Fruit fly (Drosophila melanogaster): ENCODE data around the gene CG42554.

CG42554 gene

DNA sequence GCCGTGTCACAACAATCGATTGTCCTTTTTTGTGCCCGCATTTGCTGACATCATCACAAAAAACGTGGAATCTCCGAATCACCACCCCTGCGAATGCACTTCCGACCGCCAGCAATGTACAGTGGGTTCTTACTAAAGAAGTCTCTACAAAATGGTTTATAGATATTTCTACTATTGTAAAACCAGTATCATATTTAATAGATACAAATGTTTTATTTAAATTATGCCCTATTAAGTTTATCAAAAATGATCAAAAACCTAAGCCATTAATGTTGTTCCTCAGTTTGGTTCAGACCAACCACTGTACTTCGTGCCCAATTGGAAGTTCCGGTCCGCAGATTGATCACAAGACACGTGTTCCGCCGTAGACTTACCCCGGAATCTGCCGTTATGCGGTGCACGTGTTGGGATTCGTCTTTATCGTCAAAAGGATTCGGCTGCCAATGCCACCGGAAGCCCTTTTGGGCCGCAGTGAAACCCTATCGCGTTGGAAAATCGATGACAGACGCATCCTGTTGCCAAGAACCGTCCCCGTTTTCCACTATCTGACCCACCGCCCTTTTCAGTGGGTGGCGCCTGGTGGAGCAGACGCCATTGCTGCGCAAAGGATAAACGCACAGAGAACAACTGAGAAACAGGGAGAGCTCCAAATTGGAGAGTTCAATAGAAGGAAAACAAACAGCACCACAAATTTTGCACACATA is 30.8 kb upstream of the CG42554 start:
- TF ChIP-seq CG8478 (optimal IDR thresholded peaks at IDR 0.05) = no peak
- no peak for TF ChIP-seq CTCF (optimal IDR thresholded peaks at IDR 0.05)

DNA sequence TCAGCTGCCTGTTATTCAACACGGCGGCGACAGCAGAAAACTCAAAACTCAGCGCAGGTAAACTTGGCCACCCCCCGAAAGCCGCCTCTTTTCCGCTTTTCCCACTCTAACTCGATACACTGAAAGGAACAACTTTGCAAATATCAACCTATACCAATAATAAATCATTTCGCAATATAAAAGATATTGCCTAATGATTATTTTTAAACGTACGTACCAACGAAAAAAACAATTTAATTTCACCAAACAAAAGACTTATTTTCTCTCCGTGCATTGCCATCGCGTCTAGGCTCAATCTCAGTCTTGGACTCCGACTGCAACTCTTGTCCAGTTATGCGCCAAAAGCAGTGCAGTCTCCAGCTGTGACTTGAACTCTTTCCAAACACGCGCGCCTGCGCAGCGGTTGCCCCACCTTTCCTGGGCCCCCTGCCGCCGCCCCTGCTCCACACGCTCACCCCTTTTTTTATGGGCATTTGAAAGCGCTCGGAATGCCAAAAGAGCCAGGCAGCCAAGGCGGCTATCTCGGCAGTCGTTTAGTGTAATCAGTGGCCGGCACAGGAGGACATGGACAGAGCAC is 29.8 kb upstream of the CG42554 start:
- TF ChIP-seq CTCF (optimal IDR thresholded peaks at IDR 0.05) = no peak
- no peak for TF ChIP-seq CG8478 (optimal IDR thresholded peaks at IDR 0.05)

DNA sequence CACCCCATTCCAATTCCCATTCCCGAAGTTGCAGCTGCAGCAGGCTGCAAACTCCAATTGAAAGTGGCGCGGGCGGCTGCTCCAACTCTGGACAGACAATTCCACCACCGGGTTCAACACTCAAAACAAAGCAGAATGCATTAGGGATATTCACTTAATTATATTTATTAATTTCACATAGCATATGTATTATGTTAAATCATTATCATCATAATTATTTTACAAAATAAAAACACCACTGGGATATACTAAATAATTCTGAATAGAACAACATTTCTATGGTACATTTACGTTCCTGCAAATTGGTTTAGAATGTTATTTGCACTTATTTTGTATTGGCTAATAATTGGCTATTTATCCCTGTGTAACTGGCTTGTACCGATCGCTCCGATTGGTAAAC is 28.0 kb upstream of the CG42554 start:
- no peak for TF ChIP-seq CTCF (optimal IDR thresholded peaks at IDR 0.05)
- TF ChIP-seq CG8478 (optimal IDR thresholded peaks at IDR 0.05) = no peak

DNA sequence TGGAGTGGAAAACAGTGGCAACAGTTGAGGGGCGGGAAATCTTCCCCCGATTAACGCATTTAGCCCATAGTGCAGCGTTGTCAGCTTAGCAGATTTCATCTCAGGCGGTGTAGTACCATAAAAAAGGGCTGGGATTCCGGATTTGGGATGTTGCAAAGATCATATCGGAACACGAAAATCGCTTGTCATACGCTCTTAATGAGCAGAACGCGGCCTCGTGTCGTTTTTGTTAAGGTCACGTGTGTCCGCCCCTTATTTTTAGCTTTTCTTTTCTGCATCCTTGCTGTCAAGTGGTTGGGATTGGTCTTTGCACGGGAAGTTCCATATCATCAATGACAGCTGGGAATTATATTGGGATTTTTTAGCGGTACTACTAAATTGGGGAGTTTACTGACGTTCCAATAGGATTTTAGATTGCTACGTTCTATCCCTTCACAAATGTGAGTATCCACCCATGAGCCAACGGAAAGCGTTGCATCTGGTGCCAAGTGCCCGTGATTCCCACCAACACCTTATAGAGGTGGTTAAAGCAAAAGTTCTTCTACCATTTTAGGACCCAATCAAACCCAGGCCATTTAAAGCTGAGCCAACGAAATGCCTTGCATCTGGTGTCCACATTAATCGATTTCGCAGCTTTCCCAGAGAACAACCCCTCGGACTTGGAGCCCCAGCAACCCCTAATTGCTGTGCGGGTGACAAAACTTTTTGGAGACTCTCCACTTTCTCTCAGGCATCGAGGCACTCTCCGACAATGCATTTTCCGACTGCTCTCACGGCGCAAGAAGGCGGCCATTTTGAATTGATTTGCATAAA is 26.6 kb upstream of the CG42554 start:
- TF ChIP-seq CG8478 (optimal IDR thresholded peaks at IDR 0.05) (no peak), CTCF (optimal IDR thresholded peaks at IDR 0.05) (no peak)

DNA sequence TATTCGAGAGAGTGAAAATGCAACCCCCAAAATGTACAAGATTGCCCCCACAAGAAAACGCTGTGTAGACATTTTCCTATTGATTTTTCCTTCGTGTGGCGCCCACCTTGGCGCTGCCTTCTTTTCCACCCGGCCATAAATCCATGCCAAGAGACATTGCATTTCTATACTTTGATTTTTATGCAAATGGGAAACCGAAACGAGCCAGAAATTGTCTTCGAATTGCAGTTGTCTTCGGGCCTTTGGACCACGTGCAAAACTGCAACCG is 26.0 kb upstream of the CG42554 start:
- TF ChIP-seq CTCF (optimal IDR thresholded peaks at IDR 0.05) = no peak

DNA sequence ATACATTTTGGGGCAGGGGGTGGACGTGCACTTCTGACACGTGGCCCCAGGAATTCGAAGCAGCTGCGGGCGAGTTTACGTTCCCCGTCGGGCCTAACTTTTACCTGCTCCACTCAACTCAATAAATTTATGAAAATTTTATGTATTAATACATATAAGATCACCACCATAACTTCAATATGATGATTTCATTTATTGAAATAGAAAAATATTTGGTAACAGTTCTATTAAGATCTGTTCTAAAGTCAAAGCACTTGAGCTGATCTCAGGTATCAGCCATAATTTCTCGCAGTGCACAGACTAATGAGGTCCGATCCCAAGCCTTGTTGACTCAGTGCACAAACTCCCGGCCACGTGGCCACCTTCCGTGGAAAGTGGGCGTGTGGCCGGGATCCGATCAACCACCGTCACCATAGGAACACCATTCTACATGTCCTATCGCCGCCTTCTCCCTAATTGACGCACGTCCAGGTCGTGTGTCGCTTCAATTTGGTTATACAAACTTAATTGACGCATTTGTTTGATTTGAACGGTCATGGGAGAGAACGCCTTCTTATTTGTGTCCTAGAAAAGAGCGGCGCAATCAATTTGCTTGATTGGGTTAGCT is 25.3 kb upstream of the CG42554 start:
- TF ChIP-seq CTCF (optimal IDR thresholded peaks at IDR 0.05) (no peak), CG8478 (optimal IDR thresholded peaks at IDR 0.05) (no peak)

DNA sequence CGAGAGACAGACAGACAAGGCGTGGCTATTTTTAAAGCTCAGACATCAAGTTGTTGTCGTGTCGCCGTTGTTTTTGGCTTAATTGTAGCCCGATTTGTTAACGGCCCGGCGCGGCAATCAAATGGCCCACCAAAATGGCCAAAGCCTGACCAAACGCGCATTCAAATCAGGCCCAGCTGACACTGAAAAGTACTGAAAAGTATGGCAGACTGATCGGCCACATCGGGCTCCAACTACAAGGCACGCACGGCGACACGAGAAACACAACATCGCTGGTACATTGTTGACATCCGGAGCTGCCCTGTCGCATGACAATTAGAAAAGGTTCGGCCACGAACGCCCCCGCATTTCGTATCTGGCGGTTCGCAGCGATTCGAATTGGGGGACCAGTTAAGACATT is 23.7 kb upstream of the CG42554 start:
- TF ChIP-seq CTCF (optimal IDR thresholded peaks at IDR 0.05) (no peak), CG8478 (optimal IDR thresholded peaks at IDR 0.05) (no peak)

DNA sequence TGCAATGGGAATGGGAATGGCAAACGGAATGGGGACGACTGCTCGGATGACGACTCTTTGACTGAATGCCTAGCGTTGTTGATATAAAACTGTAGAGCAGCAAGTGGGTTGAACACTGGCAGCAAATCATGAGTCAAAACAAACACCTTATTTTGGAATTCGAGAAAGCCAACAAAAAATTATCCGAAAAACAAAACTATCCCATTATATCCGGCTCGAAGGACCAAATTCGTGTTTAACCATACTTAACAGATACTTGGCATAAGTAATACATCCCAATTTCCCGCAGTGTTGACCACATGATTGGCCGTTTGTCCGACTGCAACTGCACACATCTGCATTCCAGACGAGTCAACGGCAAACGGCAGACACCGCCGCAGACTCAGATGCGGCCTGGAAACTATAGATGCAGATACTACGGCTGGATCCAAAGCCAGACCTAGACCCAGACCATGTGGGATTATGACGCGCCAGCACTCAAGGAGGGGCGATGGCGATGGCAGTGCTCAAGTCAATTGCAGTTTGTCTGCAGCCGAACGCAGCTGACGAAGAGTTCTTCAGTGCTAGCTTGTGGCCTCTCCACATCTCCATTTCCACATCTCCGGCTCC is 22.1 kb upstream of the CG42554 start:
- no peak for TF ChIP-seq CTCF (optimal IDR thresholded peaks at IDR 0.05)
- no peak for TF ChIP-seq CG8478 (optimal IDR thresholded peaks at IDR 0.05)

DNA sequence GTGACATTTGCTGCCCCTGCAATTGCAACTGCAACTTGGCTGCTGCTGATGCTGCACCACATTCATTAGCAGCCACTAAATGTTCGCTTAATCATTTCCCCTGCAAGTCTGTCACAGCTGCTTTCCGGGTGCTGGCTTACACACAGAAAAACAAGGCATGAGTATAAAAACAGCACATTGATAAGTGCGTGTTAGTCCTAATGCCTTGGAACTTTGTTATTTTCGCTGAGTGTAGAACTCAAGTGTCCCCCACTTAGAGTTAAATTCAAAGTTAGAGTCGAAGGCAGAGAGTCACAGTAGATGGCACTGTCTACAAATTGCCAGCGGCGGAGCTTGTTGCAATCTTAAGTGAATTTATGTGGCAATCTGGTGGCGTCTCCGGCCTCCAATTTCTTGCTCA is 21.6 kb upstream of the CG42554 start:
- TF ChIP-seq CTCF (optimal IDR thresholded peaks at IDR 0.05) = no peak
- TF ChIP-seq CG8478 (optimal IDR thresholded peaks at IDR 0.05) = no peak

DNA sequence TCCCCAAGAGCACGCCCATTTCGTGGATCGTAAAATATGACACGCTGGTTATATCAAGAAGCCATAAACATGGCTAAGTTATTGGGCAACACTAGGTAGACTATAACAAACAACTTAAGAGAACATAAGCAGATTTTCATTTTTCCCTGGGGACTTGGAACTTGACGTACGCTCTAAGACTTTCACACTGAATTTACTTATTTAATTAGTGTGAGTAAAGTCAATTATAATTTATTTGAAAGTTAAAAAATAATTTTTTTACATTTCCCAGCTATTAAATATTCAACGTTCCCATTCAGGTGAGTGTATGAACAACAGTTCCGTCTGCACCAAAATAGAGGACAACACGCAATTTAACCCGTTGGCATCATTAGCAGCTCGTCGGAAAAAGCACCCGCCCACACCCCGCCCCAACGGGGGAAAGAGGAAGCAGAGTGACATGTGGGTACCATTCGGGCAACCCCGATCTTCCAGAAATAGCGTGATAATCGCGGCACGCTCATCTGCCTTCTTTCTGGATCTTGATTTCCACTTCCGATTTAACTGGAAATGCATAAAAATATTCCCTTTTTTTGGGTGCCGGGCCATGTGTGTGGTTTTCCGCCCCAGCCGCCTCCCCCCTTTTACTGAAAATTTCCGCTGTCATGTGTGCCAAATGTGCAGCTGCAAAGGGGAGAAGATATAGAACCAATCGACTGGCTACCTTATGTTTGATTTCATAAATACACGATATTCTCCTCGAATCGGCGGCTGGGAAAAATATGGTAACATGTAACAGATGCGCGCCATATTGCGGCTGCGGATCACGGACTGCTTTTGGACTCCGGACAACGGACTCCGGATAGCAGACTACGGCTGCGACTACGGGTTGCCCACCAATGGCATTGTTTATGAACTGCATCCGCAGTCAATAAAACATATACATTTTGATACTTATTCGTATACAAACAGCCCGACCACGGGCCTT is 20.0 kb upstream of the CG42554 start:
- no peak for TF ChIP-seq CG8478 (optimal IDR thresholded peaks at IDR 0.05)
- no peak for TF ChIP-seq CTCF (optimal IDR thresholded peaks at IDR 0.05)

DNA sequence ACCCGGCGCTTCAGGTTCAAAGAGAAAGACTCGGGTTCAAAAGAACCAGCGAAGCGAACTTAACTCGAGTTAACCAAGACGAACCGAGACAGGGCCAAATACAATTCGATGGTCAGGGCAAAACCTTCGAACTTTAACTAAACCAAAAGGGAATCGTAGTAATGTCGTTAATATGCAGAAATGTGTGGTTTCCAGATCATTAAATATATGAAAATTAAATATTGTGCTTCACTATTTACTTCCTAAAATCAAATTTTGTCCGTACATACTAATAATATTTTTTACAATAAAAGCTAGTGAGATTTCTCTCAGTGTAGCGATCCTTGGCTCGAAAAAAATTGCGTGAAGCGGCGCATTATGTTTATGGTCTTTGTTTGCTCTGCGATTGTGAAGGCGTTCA is 17.8 kb upstream of the CG42554 start:
- no peak for TF ChIP-seq CTCF (optimal IDR thresholded peaks at IDR 0.05)
- TF ChIP-seq CG8478 (optimal IDR thresholded peaks at IDR 0.05) = no peak

DNA sequence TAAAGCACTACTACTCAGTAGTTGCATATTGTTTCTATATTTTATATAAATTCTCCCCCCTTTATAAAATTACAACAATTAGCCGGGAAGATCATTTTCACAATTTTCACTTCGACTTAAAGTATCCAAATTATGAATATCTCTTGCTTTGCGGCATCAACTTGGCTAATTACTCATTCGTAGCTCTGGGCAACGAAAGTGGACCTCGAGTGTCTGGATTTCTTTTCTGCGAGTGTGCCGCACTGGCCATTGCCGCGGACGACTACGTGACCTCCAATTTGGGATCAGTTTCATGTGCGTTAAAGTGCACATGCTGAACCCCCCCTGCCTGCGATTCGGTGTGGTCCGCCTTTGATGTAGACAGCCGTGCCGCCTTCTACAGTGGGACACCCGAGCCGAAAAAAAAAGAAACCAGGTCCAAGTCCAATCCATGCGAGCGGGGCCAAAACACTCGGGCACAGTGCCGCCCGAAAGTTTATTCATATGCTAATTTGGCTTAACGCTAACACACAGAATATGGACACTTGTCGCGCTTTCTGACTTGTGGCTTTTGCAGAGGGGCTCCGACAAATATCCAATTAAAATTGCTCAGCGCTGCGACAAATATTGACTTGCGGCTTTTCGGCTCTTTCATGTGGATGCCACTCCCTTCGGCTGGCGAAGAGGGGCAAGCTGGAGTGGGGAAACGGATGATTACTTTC is 16.9 kb upstream of the CG42554 start:
- no peak for TF ChIP-seq CTCF (optimal IDR thresholded peaks at IDR 0.05)
- TF ChIP-seq CG8478 (optimal IDR thresholded peaks at IDR 0.05) = no peak

DNA sequence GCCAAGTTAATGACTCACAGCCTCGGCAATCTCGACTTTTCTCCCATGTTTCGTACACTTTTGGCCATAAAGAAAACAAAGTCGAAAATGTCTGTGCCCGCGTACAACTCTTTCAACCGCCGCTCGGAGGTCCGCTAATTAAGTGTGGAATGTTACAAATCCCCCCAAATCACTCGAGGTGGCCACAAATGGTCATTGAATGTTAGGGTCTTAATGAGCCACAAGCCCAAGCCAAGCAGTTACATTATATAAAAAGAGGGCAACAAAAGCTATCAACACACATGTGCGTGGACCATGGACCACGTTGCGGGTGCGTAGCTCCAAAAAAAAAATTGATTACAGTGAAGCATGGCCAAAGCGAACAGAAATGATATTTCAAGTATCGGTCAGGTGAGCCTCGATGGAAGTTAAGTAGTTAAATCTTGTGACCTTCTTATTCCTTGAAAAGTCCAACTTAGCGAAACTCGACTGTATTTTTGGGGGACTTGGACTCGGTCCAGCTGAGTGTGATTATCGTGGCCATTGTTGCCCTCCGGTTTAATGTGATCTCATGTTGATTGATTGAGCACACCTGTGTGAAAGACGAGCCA is 16.1 kb upstream of the CG42554 start:
- TF ChIP-seq CG8478 (optimal IDR thresholded peaks at IDR 0.05) = no peak
- no peak for TF ChIP-seq CTCF (optimal IDR thresholded peaks at IDR 0.05)

All from S2 (cell line).